Worm (Caenorhabditis elegans) whole organism, early embryonic: ENCODE data around the gene K08B5.2.

ENCODE experiments used
- B0310.2 ChIP-seq: sonication (generic microtip); optimal IDR thresholded peaks from 2 replicates; lab custom pipeline; 2016; ENCODE audit warnings: mild to moderate bottlenecking, missing genetic modification characterization, missing compliant biosample characterization
- ama-1 ChIP-seq: fragments of 150-350 bp; optimal IDR thresholded peaks from 2 replicates; lab custom pipeline; 2014
- ceh-36 ChIP-seq: sonication (generic microtip); optimal IDR thresholded peaks from 2 replicates; lab custom pipeline; 2016; ENCODE audit warnings: missing genetic modification characterization, inconsistent platforms, missing compliant biosample characterization
- ets-7 ChIP-seq: sonication (generic microtip); optimal IDR thresholded peaks from 2 replicates; lab custom pipeline; 2016; ENCODE audit warnings: missing genotype, missing genetic modification characterization, missing compliant biosample characterization
- flt-1 ChIP-seq: fragments of 200-800 bp; sonication (Bioruptor generic); IDR thresholded peaks from 2 replicates; pipeline ENCODE4 v1.3.6; 2022; ENCODE audit warnings: missing genetic modification characterization, missing compliant biosample characterization
- hmg-4 ChIP-seq: fragments of 200-800 bp; sonication (Bioruptor generic); optimal IDR thresholded peaks from 2 replicates; lab custom pipeline; 2018; ENCODE audit warnings: mild to moderate bottlenecking, missing genetic modification characterization, missing compliant biosample characterization
- hnd-1 ChIP-seq: sonication (generic microtip); optimal IDR thresholded peaks from 2 replicates; lab custom pipeline; 2016; ENCODE audit warnings: missing genetic modification characterization, missing compliant biosample characterization
- pes-1 ChIP-seq: fragments of 200-800 bp; sonication (Bioruptor generic); IDR thresholded peaks from 2 replicates; pipeline ENCODE4 v1.3.6; 2022; ENCODE audit warnings: missing genetic modification reagents, missing genetic modification characterization, missing compliant biosample characterization
- sea-1 ChIP-seq: fragments of 200-800 bp; sonication (Bioruptor generic); conservative IDR thresholded peaks from 2 replicates; pipeline ENCODE4 v1.3.6; 2022; ENCODE audit warnings: missing genetic modification characterization, missing compliant biosample characterization
- tbx-11 ChIP-seq: fragments of 200-800 bp; sonication (Bioruptor generic); IDR thresholded peaks from 2 replicates; pipeline ENCODE4 v1.3.6; 2022; ENCODE audit warnings: missing genetic modification characterization, missing compliant biosample characterization
- tbx-37 ChIP-seq: fragments of 200-800 bp; sonication (Bioruptor generic); conservative IDR thresholded peaks from 2 replicates; pipeline ENCODE4 v1.3.6; 2022; ENCODE audit warnings: missing genetic modification reagents, missing genetic modification characterization, missing compliant biosample characterization
- tra-4 ChIP-seq: sonication (generic microtip); optimal IDR thresholded peaks from 2 replicates; lab custom pipeline; 2017; ENCODE audit warnings: missing genetic modification characterization, missing compliant biosample characterization

DNA sequence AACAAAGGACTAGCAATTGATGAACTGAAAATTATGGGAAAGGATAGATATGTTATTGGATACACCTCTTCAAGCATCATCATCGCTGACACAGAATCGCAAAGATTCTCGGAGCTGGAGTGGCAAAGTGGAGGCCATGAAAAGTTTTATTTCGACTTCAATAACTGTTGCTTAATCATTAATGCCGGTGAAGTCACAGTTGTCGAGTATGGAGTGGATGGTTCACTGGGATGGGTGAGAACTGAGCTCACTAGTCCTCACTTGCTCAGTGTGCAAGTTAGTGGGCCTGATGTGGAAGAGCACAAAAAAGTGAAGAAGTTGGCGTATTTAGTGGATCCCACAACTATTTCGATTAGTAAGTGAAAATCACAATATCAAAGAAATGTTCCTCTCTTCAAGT lies 9.8 kb downstream of the K08B5.2 start:
- TF ChIP-seq tbx-37 (GFP tag; lab: Robert Waterston, UW) (no peak), ama-1 (lab: Kevin White, UChicago) (no peak), ets-7 (tag; lab: Kevin White, UChicago) (no peak), pes-1 (GFP tag; lab: Robert Waterston, UW) (no peak), flt-1 (GFP tag; lab: Robert Waterston, UW) (no peak), tra-4 (no peak), ceh-36 (no peak), hnd-1 (no peak), B0310.2 (tag; lab: Kevin White, UChicago) (no peak), sea-1 (GFP tag; lab: Robert Waterston, UW) (no peak), tbx-11 (GFP tag; lab: Robert Waterston, UW) (no peak), hmg-4 (GFP tag; lab: Kevin White, UChicago) (no peak)
